Worm (Caenorhabditis elegans) whole organism, L4/young adult: ENCODE results near the gene col-153.

Source experiments
- W03F9.2 ChIP-seq: fragments of 150-350 bp; optimal IDR thresholded peaks from 2 replicates; lab custom pipeline; 2014; ENCODE audit warnings: missing biosample characterization, missing genetic modification characterization
- dao-5 ChIP-seq: sonication (generic microtip); optimal IDR thresholded peaks from 2 replicates; lab custom pipeline; 2016; ENCODE audit warnings: missing genotype, missing genetic modification characterization, moderate library complexity, missing compliant biosample characterization
- him-1 ChIP-seq: sonication (generic microtip); optimal IDR thresholded peaks from 2 replicates; lab custom pipeline; 2016; ENCODE audit warnings: missing genotype, missing genetic modification reagents, missing genetic modification characterization, missing compliant biosample characterization

The col-153 gene

ce11 chrV:10949511-10949910 is at the start of gene col-153:
Gene col-153, plus strand, starts transcription at chrV:10949811.
- no peak for TF ChIP-seq him-1 (tag; lab: Kevin White, UChicago)

- TF ChIP-seq W03F9.2 (tag; lab: Kevin White, UChicago) (no peak), him-1 (tag; lab: Kevin White, UChicago) (no peak), dao-5 (tag; lab: Kevin White, UChicago) (no peak)
Observed at ce11 chrV:10901125-10901524, 48.5 kb upstream of the col-153 start, which contains the start of gene spp-16. Gene spp-16, minus strand, starts transcription at chrV:10901303.

- TF ChIP-seq W03F9.2 (tag; lab: Kevin White, UChicago) (no peak), dao-5 (tag; lab: Kevin White, UChicago) (no peak), him-1 (tag; lab: Kevin White, UChicago) (no peak)
Observed at ce11 chrV:10902682-10903081, 46.9 kb upstream of the col-153 start, which contains the start of gene F32D8.8. Gene F32D8.8, minus strand, starts transcription at chrV:10902782.

- TF ChIP-seq dao-5 (tag; lab: Kevin White, UChicago) (no peak), him-1 (tag; lab: Kevin White, UChicago) (no peak), W03F9.2 (tag; lab: Kevin White, UChicago) (no peak)
Observed at ce11 chrV:10903748-10904147, 45.9 kb upstream of the col-153 start, which contains the start of gene F32D8.15. Gene F32D8.15, plus strand, starts transcription at chrV:10904048.

- no peak for TF ChIP-seq dao-5 (tag; lab: Kevin White, UChicago)
- no peak for TF ChIP-seq him-1 (tag; lab: Kevin White, UChicago)
- TF ChIP-seq W03F9.2 (tag; lab: Kevin White, UChicago) = no peak
Observed at ce11 chrV:10904795-10905194, 44.8 kb upstream of the col-153 start.

ce11 chrV:10909071-10909470 is 40.5 kb upstream of the col-153 start, which contains the start of gene zzz-1:
Gene zzz-1, minus strand, starts transcription at chrV:10909171.
- TF ChIP-seq him-1 (tag; lab: Kevin White, UChicago) = no peak
- no peak for TF ChIP-seq dao-5 (tag; lab: Kevin White, UChicago)

ce11 chrV:10909959-10910358 is 39.7 kb upstream of the col-153 start:
- TF ChIP-seq W03F9.2 (tag; lab: Kevin White, UChicago) = no peak
- no peak for TF ChIP-seq him-1 (tag; lab: Kevin White, UChicago)
- no peak for TF ChIP-seq dao-5 (tag; lab: Kevin White, UChicago)

- TF ChIP-seq dao-5 (tag; lab: Kevin White, UChicago) = no peak
- no peak for TF ChIP-seq him-1 (tag; lab: Kevin White, UChicago)
- TF ChIP-seq W03F9.2 (tag; lab: Kevin White, UChicago) = no peak
Observed at ce11 chrV:10915922-10916321, 33.7 kb upstream of the col-153 start.

ce11 chrV:10918373-10918772 is 31.2 kb upstream of the col-153 start, which contains the start of gene F58B4.2:
Gene F58B4.2, minus strand, starts transcription at chrV:10918473.
- TF ChIP-seq dao-5 (tag; lab: Kevin White, UChicago) = no peak
- no peak for TF ChIP-seq him-1 (tag; lab: Kevin White, UChicago)
- TF ChIP-seq W03F9.2 (tag; lab: Kevin White, UChicago) = no peak

ce11 chrV:10921747-10922146 is 27.9 kb upstream of the col-153 start, which contains the start of gene nas-31:
Gene nas-31, minus strand, starts transcription at chrV:10921847.
- no peak for TF ChIP-seq dao-5 (tag; lab: Kevin White, UChicago)
- TF ChIP-seq W03F9.2 (tag; lab: Kevin White, UChicago) = no peak
- no peak for TF ChIP-seq him-1 (tag; lab: Kevin White, UChicago)

ce11 chrV:10923229-10923628 is 26.4 kb upstream of the col-153 start, which contains the start of gene F58B4.7:
Gene F58B4.7, minus strand, starts transcription at chrV:10923329.
- TF ChIP-seq dao-5 (tag; lab: Kevin White, UChicago) (no peak), W03F9.2 (tag; lab: Kevin White, UChicago) (no peak), him-1 (tag; lab: Kevin White, UChicago) (no peak)

ce11 chrV:10924731-10925130 is 24.9 kb upstream of the col-153 start, which contains the start of gene F58B4.6:
Gene F58B4.6, plus strand, starts transcription at chrV:10925031.
- TF ChIP-seq dao-5 (tag; lab: Kevin White, UChicago) = no peak
- TF ChIP-seq W03F9.2 (tag; lab: Kevin White, UChicago) = no peak
- TF ChIP-seq him-1 (tag; lab: Kevin White, UChicago) = no peak

ce11 chrV:10925658-10926057 is 24.0 kb upstream of the col-153 start:
- TF ChIP-seq him-1 (tag; lab: Kevin White, UChicago) (no peak), dao-5 (tag; lab: Kevin White, UChicago) (no peak), W03F9.2 (tag; lab: Kevin White, UChicago) (no peak)

- TF ChIP-seq W03F9.2 (tag; lab: Kevin White, UChicago) = no peak
- no peak for TF ChIP-seq him-1 (tag; lab: Kevin White, UChicago)
- no peak for TF ChIP-seq dao-5 (tag; lab: Kevin White, UChicago)
Observed at ce11 chrV:10929511-10929910, 20.1 kb upstream of the col-153 start, which contains the start of gene F58B4.3. Gene F58B4.3, plus strand, starts transcription at chrV:10929811.
